Fruit fly (Drosophila melanogaster): ENCODE measurements around the gene hiro.

dm6 chr3L:727190-727589 lies 39.4 kb upstream of the hiro start:
- TF ChIP-seq pan (optimal IDR thresholded peaks at IDR 0.05) (no peak), psq (optimal IDR thresholded peaks at IDR 0.05) (no peak), CG8478 (optimal IDR thresholded peaks at IDR 0.05) (no peak), Dll (optimal IDR thresholded peaks at IDR 0.05) (no peak), EcR (GFP tag; optimal IDR thresholded peaks at IDR 0.05) (no peak)
